Fruit fly (Drosophila melanogaster) whole organism, embryonic: Measurements from ENCODE around the gene SMC3.
A peak's percentile ranks its signal among the peaks of the same experiment; 100 is the strongest.

Source experiments
- Aef1 ChIP-seq: fragments of 200-800 bp; sonication (Bioruptor generic); IDR thresholded peaks from 3 replicates; pipeline ENCODE4 v1.3.6; 2022; ENCODE audit warnings: missing biosample characterization, missing genetic modification characterization
- B-H1 ChIP-seq: fragments of 200-800 bp; sonication (Bioruptor generic); IDR thresholded peaks from 3 replicates; pipeline ENCODE4 v1.3.6; 2022; ENCODE audit warnings: missing biosample characterization, missing genetic modification characterization
- BEAF-32 ChIP-seq: fragments of 200-800 bp; sonication (Bioruptor generic); optimal IDR thresholded peaks from 3 replicates; lab custom pipeline; 2017; ENCODE audit warnings: missing biosample characterization, missing genetic modification characterization, mild to moderate bottlenecking, moderate library complexity, missing genetic modification reagents
- CG10147 ChIP-seq: fragments of 200-800 bp; sonication (Bioruptor generic); optimal IDR thresholded peaks from 2 replicates; lab custom pipeline; 2019; ENCODE audit warnings: missing biosample characterization, mild to moderate bottlenecking, missing genetic modification characterization, moderate library complexity
- CG10209 ChIP-seq: fragments of 200-800 bp; sonication (Bioruptor generic); optimal IDR thresholded peaks from 3 replicates; lab custom pipeline; 2017; ENCODE audit warnings: missing biosample characterization, mild to moderate bottlenecking, missing genetic modification characterization, missing genetic modification reagents
- CG1024 ChIP-seq: fragments of 200-800 bp; sonication (Bioruptor generic); IDR thresholded peaks from 2 replicates; pipeline ENCODE4 v1.3.6; 2022; ENCODE audit warnings: missing biosample characterization, missing genetic modification characterization
- CG10654 ChIP-seq: fragments of 200-800 bp; sonication (Bioruptor generic); optimal IDR thresholded peaks from 2 replicates; lab custom pipeline; 2016; ENCODE audit warnings: missing biosample characterization, missing genetic modification characterization
- CG11456 ChIP-seq: fragments of 200-800 bp; sonication (Bioruptor generic); IDR thresholded peaks from 3 replicates; pipeline ENCODE4 v1.3.6; 2022; ENCODE audit warnings: missing biosample characterization, missing genetic modification characterization
- CG13894 ChIP-seq: fragments of 200-800 bp; sonication (Bioruptor generic); optimal IDR thresholded peaks from 3 replicates; lab custom pipeline; 2018; ENCODE audit warnings: missing biosample characterization, mild to moderate bottlenecking, missing genetic modification characterization, moderate library complexity
- CG15073 ChIP-seq: fragments of 200-800 bp; sonication (Bioruptor generic); optimal IDR thresholded peaks from 2 replicates; lab custom pipeline; 2016; ENCODE audit warnings: missing biosample characterization, missing genetic modification characterization
- CG30431 ChIP-seq: fragments of 200-800 bp; sonication (Bioruptor generic); optimal IDR thresholded peaks from 2 replicates; lab custom pipeline; 2017; ENCODE audit warnings: missing biosample characterization, missing genetic modification characterization
- CG32767 ChIP-seq: fragments of 200-800 bp; sonication (Bioruptor generic); IDR thresholded peaks from 2 replicates; pipeline ENCODE4 v1.3.6; 2022; ENCODE audit warnings: missing biosample characterization, missing genetic modification characterization
- CG33557 ChIP-seq: fragments of 200-800 bp; sonication (Bioruptor generic); optimal IDR thresholded peaks from 2 replicates; lab custom pipeline; 2019; ENCODE audit warnings: missing biosample characterization, mild to moderate bottlenecking, missing genetic modification characterization, moderate library complexity
- CG4424 ChIP-seq: fragments of 200-800 bp; sonication (Bioruptor generic); optimal IDR thresholded peaks from 3 replicates; lab custom pipeline; 2016; ENCODE audit warnings: missing biosample characterization, missing genetic modification characterization
- CG6791 ChIP-seq: fragments of 200-800 bp; sonication (Bioruptor generic); IDR thresholded peaks from 3 replicates; pipeline ENCODE4 v1.3.6; 2022; ENCODE audit warnings: missing biosample characterization, missing genetic modification characterization; ENCODE audit not compliant: partially characterized antibody
- CG7928 ChIP-seq: fragments of 200-800 bp; sonication (Bioruptor generic); optimal IDR thresholded peaks from 2 replicates; lab custom pipeline; 2017; ENCODE audit warnings: missing biosample characterization, mild to moderate bottlenecking, missing genetic modification characterization
- CG7987 ChIP-seq: fragments of 200-800 bp; sonication (Bioruptor generic); optimal IDR thresholded peaks from 2 replicates; lab custom pipeline; 2018; ENCODE audit warnings: missing biosample characterization, mild to moderate bottlenecking, missing genetic modification characterization, moderate library complexity
- CG9215 ChIP-seq: fragments of 200-800 bp; sonication (Bioruptor generic); IDR thresholded peaks from 2 replicates; pipeline ENCODE4 v1.3.6; 2022; ENCODE audit warnings: missing biosample characterization, missing genetic modification characterization
- Chrac-16 ChIP-seq: fragments of 200-800 bp; sonication (Bioruptor generic); optimal IDR thresholded peaks from 3 replicates; lab custom pipeline; 2016; ENCODE audit warnings: missing biosample characterization, missing genetic modification characterization
- D ChIP-seq, 2 experiments: fragments of 200-800 bp in 1 of 2; fragments of >200 bp in 1 of 2; sonication (Bioruptor generic) in 1 of 2; optimal IDR thresholded peaks; 2 replicates in 1 of 2; 3 replicates in 1 of 2; lab custom pipeline; 2017; ENCODE audit warnings: mild to moderate bottlenecking in 1 of 2, missing biosample characterization in 1 of 2, missing genetic modification characterization in 1 of 2, missing genetic modification reagents in 1 of 2
- Dek ChIP-seq: fragments of 200-800 bp; sonication (Bioruptor generic); optimal IDR thresholded peaks from 3 replicates; lab custom pipeline; 2019; ENCODE audit warnings: missing biosample characterization, mild to moderate bottlenecking, missing genetic modification characterization, moderate library complexity
- Doc3 ChIP-seq: fragments of 200-800 bp; sonication (Bioruptor generic); IDR thresholded peaks from 3 replicates; pipeline ENCODE4 v1.3.6; 2022; ENCODE audit warnings: missing biosample characterization, missing genetic modification characterization; ENCODE audit not compliant: partially characterized antibody
- Jarid2 ChIP-seq: fragments of 200-800 bp; sonication (Bioruptor generic); optimal IDR thresholded peaks from 3 replicates; lab custom pipeline; 2017; ENCODE audit warnings: mild to moderate bottlenecking, missing biosample characterization, missing genetic modification reagents, missing genetic modification characterization
- PHDP ChIP-seq: fragments of 200-800 bp; sonication (Bioruptor generic); optimal IDR thresholded peaks from 3 replicates; lab custom pipeline; 2018; ENCODE audit warnings: missing biosample characterization, mild to moderate bottlenecking, missing genetic modification characterization, moderate library complexity
- Ssrp ChIP-seq: fragments of 200-800 bp; sonication (Bioruptor generic); optimal IDR thresholded peaks from 2 replicates; lab custom pipeline; 2018; ENCODE audit warnings: missing biosample characterization, mild to moderate bottlenecking, missing genetic modification characterization, moderate library complexity
- ac ChIP-seq: fragments of 200-800 bp; sonication (Bioruptor generic); optimal IDR thresholded peaks from 3 replicates; lab custom pipeline; 2017; ENCODE audit warnings: missing biosample characterization, mild to moderate bottlenecking, missing genetic modification characterization
- bowl ChIP-seq: fragments of 200-800 bp; sonication (Bioruptor generic); IDR thresholded peaks from 2 replicates; pipeline ENCODE4 v1.3.6; 2022; ENCODE audit warnings: missing biosample characterization, missing genetic modification characterization
- dati ChIP-seq: fragments of 200-800 bp; sonication (Bioruptor generic); IDR thresholded peaks from 2 replicates; pipeline ENCODE4 v1.3.6; 2022; ENCODE audit warnings: missing biosample characterization, missing genetic modification characterization
- dysf ChIP-seq: fragments of 200-800 bp; sonication (Bioruptor generic); IDR thresholded peaks from 3 replicates; pipeline ENCODE4 v1.3.6; 2022; ENCODE audit warnings: missing biosample characterization, missing genetic modification characterization
- ewg ChIP-seq: fragments of 200-800 bp; sonication (Bioruptor generic); optimal IDR thresholded peaks from 3 replicates; lab custom pipeline; 2017; ENCODE audit warnings: mild to moderate bottlenecking, missing biosample characterization, missing genetic modification reagents, missing genetic modification characterization
- fru ChIP-seq: fragments of >200 bp; optimal IDR thresholded peaks from 2 replicates; lab custom pipeline; 2017
- fu2 ChIP-seq: fragments of 200-800 bp; sonication (Bioruptor generic); optimal IDR thresholded peaks from 2 replicates; lab custom pipeline; 2016; ENCODE audit warnings: missing biosample characterization, missing genetic modification characterization
- gfzf ChIP-seq: fragments of 200-800 bp; sonication (Bioruptor generic); optimal IDR thresholded peaks from 2 replicates; lab custom pipeline; 2016; ENCODE audit warnings: missing biosample characterization, mild to moderate bottlenecking, missing genetic modification characterization, moderate library complexity
- kah ChIP-seq: fragments of 200-800 bp; sonication (Bioruptor generic); optimal IDR thresholded peaks from 2 replicates; lab custom pipeline; 2018; ENCODE audit warnings: missing biosample characterization, mild to moderate bottlenecking, missing genetic modification characterization
- lov ChIP-seq, 2 experiments: fragments of 200-800 bp in 1 of 2; fragments of >200 bp in 1 of 2; sonication (Bioruptor generic) in 1 of 2; IDR thresholded peaks in 1 of 2; optimal IDR thresholded peaks in 1 of 2; 2 replicates in 1 of 2; 3 replicates in 1 of 2; pipeline versions ENCODE4 v1.3.6 to Lab custom; 2017 to 2022; ENCODE audit warnings: missing biosample characterization in 1 of 2, missing genetic modification characterization in 1 of 2
- nau ChIP-seq: fragments of 200-800 bp; sonication (Bioruptor generic); optimal IDR thresholded peaks from 3 replicates; lab custom pipeline; 2017; ENCODE audit warnings: missing biosample characterization, mild to moderate bottlenecking, missing genetic modification characterization, missing genetic modification reagents
- pzg ChIP-seq: fragments of 200-800 bp; sonication (Bioruptor generic); optimal IDR thresholded peaks from 3 replicates; lab custom pipeline; 2018; ENCODE audit warnings: missing biosample characterization, mild to moderate bottlenecking, missing genetic modification characterization, moderate library complexity
- ranshi ChIP-seq: fragments of 200-800 bp; sonication (Bioruptor generic); IDR thresholded peaks from 2 replicates; pipeline ENCODE4 v1.3.6; 2022; ENCODE audit warnings: missing biosample characterization, missing genetic modification characterization
- schlank ChIP-seq: fragments of 200-800 bp; sonication (Bioruptor generic); optimal IDR thresholded peaks from 2 replicates; lab custom pipeline; 2018; ENCODE audit warnings: missing biosample characterization, mild to moderate bottlenecking, missing genetic modification characterization
- sima ChIP-seq: fragments of 200-800 bp; sonication (Bioruptor generic); optimal IDR thresholded peaks from 2 replicates; lab custom pipeline; 2016; ENCODE audit warnings: missing biosample characterization, missing genetic modification characterization
- sisA ChIP-seq: fragments of 200-800 bp; sonication (Bioruptor generic); IDR thresholded peaks from 2 replicates; pipeline ENCODE4 v1.3.6; 2022; ENCODE audit warnings: missing biosample characterization, missing genetic modification characterization
- slp2 ChIP-seq: fragments of 200-800 bp; sonication (Bioruptor generic); optimal IDR thresholded peaks from 2 replicates; lab custom pipeline; 2016; ENCODE audit warnings: missing biosample characterization, missing genetic modification characterization
- sna ChIP-seq: fragments of 200-800 bp; sonication (Bioruptor generic); IDR thresholded peaks from 2 replicates; pipeline ENCODE4 v1.3.6; 2022; ENCODE audit warnings: missing biosample characterization, missing genetic modification characterization; ENCODE audit not compliant: partially characterized antibody
- tin ChIP-seq: fragments of 200-800 bp; sonication (Bioruptor generic); optimal IDR thresholded peaks from 3 replicates; lab custom pipeline; 2016; ENCODE audit warnings: missing biosample characterization, missing genetic modification characterization
- trem ChIP-seq: fragments of 200-800 bp; optimal IDR thresholded peaks from 3 replicates; lab custom pipeline; 2019; ENCODE audit warnings: missing biosample characterization, mild to moderate bottlenecking, missing genetic modification characterization, moderate library complexity
- unc-4 ChIP-seq: fragments of 200-800 bp; sonication (Bioruptor generic); IDR thresholded peaks from 2 replicates; pipeline ENCODE4 v1.3.6; 2022; ENCODE audit warnings: missing biosample characterization, missing genetic modification characterization; ENCODE audit not compliant: partially characterized antibody
- zfh2 ChIP-seq: fragments of 200-800 bp; sonication (Bioruptor generic); optimal IDR thresholded peaks from 2 replicates; lab custom pipeline; 2016; ENCODE audit warnings: missing biosample characterization, missing genetic modification characterization

The SMC3 gene

DNA sequence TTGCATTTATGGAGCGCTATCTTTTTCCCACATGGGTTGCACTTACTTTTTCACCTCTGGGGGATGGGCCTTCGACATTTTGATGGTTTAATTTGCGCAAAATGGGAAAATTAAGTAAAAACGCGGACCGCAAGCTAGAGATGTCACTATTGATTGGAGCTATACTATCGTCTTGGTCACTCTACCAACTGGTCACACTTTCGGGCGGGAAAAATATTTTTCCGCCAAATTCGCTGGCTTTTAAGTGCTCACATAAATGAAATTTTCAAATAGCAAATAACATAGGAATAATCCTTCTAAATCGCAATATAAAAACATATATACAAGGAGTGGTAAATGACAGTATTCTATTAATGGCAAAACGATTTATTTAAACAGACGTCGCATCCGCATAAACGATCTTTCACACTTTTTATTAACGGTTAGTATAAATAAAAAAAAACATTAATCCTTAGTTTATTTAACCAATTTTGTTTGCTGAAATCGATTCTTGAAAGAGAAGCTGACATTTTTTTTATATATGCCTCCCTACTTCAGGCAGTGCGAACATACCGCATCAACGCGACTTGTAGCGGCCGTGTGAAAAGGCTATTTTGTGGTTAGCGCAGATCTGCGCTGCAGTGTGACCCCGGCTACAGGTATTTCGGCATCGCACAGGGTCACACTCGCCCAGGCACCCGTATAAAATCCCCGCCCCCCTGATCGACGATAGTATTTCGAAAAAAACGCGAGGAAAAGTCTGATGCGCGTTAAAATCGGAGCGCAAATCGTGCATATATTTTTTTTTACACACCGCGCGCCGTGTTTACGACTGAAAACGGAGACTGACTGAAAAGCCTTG, 47.2 kb upstream of the SMC3 start, which contains the start of the genes SNRPG and mthl1 (continued):
- TF ChIP-seq PHDP (tag; lab: Kevin White, UChicago) (peak; percentile 53), Dek (tag; lab: Kevin White, UChicago) (peak; percentile 82), zfh2 (GFP tag; lab: Kevin White, UChicago) (peak; percentile 88), slp2 (GFP tag; lab: Kevin White, UChicago) (peak; percentile 1), CG10654 (GFP tag; lab: Kevin White, UChicago) (peak; percentile 68), ac (GFP tag; lab: Kevin White, UChicago) (no peak), CG10209 (GFP tag; lab: Kevin White, UChicago) (peak; percentile 74), CG10147 (peak; percentile 76), pzg (GFP tag; lab: Kevin White, UChicago) (peak; percentile 85), CG30431 (peak; percentile 78), CG7987 (peak; percentile 8), CG1024 (GFP tag; lab: Robert Waterston, UW) (peak; percentile 84), BEAF-32 (GFP tag; lab: Kevin White, UChicago) (peak; percentile 83), fru (lab: Kevin White, UChicago) (no peak), CG9215 (GFP tag; lab: Robert Waterston, UW) (peak; percentile 91), sima (no peak), bowl (GFP tag; lab: Robert Waterston, UW) (peak; percentile 72; the same call in 1 of the 2 replicates), D (optimal IDR thresholded peaks at IDR 0.05; lab: Kevin White, UChicago) (no peak), D (GFP tag; optimal IDR thresholded peaks at IDR 0.05; lab: Kevin White, UChicago) (peak; percentile 59), CG13894 (tag; lab: Kevin White, UChicago) (peak; percentile 63), unc-4 (GFP tag; lab: Robert Waterston, UW) (peak; percentile 64), ranshi (GFP tag; lab: Robert Waterston, UW) (peak; percentile 94), fu2 (GFP tag; lab: Kevin White, UChicago) (peak; percentile 75), CG33557 (GFP tag; lab: Kevin White, UChicago) (no peak), Doc3 (peak; percentile 56), Ssrp (tag; lab: Kevin White, UChicago) (peak; percentile 79), gfzf (GFP tag; lab: Kevin White, UChicago) (peak; percentile 72), CG11456 (peak; percentile 94), Chrac-16 (GFP tag; lab: Kevin White, UChicago) (peak; percentile 87), kah (GFP tag; lab: Kevin White, UChicago) (no peak), schlank (tag; lab: Kevin White, UChicago) (no peak), Jarid2 (GFP tag; lab: Kevin White, UChicago) (peak; percentile 95), dysf (peak; percentile 94), CG4424 (GFP tag; lab: Kevin White, UChicago) (peak; percentile 76), B-H1 (peak; percentile 88), sna (GFP tag; lab: Robert Waterston, UW) (peak; percentile 36; the same call in 1 of the 2 replicates), CG7928 (GFP tag; lab: Kevin White, UChicago) (peak; percentile 38), nau (GFP tag; lab: Kevin White, UChicago) (no peak), CG32767 (GFP tag; lab: Robert Waterston, UW) (peak; percentile 76; the same call in 1 of the 2 replicates), tin (GFP tag; lab: Kevin White, UChicago) (peak; percentile 84), dati (peak; percentile 89), CG6791 (GFP tag; lab: Robert Waterston, UW) (peak; percentile 60; the same call in 2 of the 3 replicates), ewg (peak; percentile 77), trem (no peak), lov (optimal IDR thresholded peaks at IDR 0.05; lab: Kevin White, UChicago) (no peak), lov (GFP tag; IDR thresholded peaks at IDR 0.05; lab: Robert Waterston, UW) (peak; percentile 74; the same call in 1 of the 3 replicates), CG15073 (GFP tag; lab: Kevin White, UChicago) (peak; percentile 44), sisA (GFP tag; lab: Robert Waterston, UW) (peak; percentile 95), Aef1 (GFP tag; lab: Robert Waterston, UW) (peak; percentile 95)
